Fruit fly (Drosophila melanogaster) whole organism, embryonic: ENCODE measurements around the gene kirre.

ENCODE experiments used
- ATbp ChIP-seq: fragments of 200-800 bp; sonication (Bioruptor generic); optimal IDR thresholded peaks from 2 replicates; lab custom pipeline; 2017; ENCODE audit warnings: missing biosample characterization, mild to moderate bottlenecking, missing genetic modification characterization, missing genetic modification reagents
- Ada2b ChIP-seq: fragments of 200-800 bp; sonication (Bioruptor generic); IDR thresholded peaks from 2 replicates; pipeline ENCODE4 v1.3.6; 2022; ENCODE audit warnings: missing biosample characterization, missing genetic modification characterization
- CG11093 ChIP-seq: fragments of 200-800 bp; sonication (Bioruptor generic); IDR thresholded peaks from 3 replicates; pipeline ENCODE4 v1.3.6; 2022; ENCODE audit warnings: missing biosample characterization, missing genetic modification characterization
- CG11456 ChIP-seq: fragments of 200-800 bp; sonication (Bioruptor generic); IDR thresholded peaks from 3 replicates; pipeline ENCODE4 v1.3.6; 2022; ENCODE audit warnings: missing biosample characterization, missing genetic modification characterization
- CG1233 ChIP-seq: fragments of 200-800 bp; sonication (Bioruptor generic); optimal IDR thresholded peaks from 4 replicates; lab custom pipeline; 2018; ENCODE audit warnings: missing biosample characterization, mild to moderate bottlenecking, missing genetic modification characterization
- CG12769 ChIP-seq: fragments of 200-800 bp; sonication (Bioruptor generic); optimal IDR thresholded peaks from 2 replicates; lab custom pipeline; 2019; ENCODE audit warnings: missing biosample characterization, mild to moderate bottlenecking, missing genetic modification characterization, moderate library complexity
- CG13123 ChIP-seq: fragments of 200-800 bp; sonication (Bioruptor generic); optimal IDR thresholded peaks from 2 replicates; lab custom pipeline; 2016; ENCODE audit warnings: missing biosample characterization, missing genetic modification characterization
- CG13424 ChIP-seq: fragments of 200-800 bp; sonication (Bioruptor generic); optimal IDR thresholded peaks from 2 replicates; lab custom pipeline; 2019; ENCODE audit warnings: missing biosample characterization, mild to moderate bottlenecking, missing genetic modification characterization, moderate library complexity
- CG14014 ChIP-seq: fragments of 200-800 bp; sonication (Bioruptor generic); IDR thresholded peaks from 2 replicates; pipeline ENCODE4 v1.3.6; 2022; ENCODE audit warnings: missing biosample characterization, missing genetic modification characterization
- CG14441 ChIP-seq: fragments of 200-800 bp; sonication (Bioruptor generic); IDR thresholded peaks from 2 replicates; pipeline ENCODE4 v1.3.6; 2022; ENCODE audit warnings: missing biosample characterization, missing genetic modification characterization
- CG15269 ChIP-seq: fragments of 200-800 bp; sonication (Bioruptor generic); optimal IDR thresholded peaks from 2 replicates; lab custom pipeline; 2018; ENCODE audit warnings: missing biosample characterization, mild to moderate bottlenecking, missing genetic modification characterization, moderate library complexity
- CG15514 ChIP-seq: fragments of 200-800 bp; sonication (Bioruptor generic); optimal IDR thresholded peaks from 3 replicates; lab custom pipeline; 2017; ENCODE audit warnings: missing biosample characterization, missing genetic modification characterization, mild to moderate bottlenecking, moderate library complexity, missing genetic modification reagents
- CG17385 ChIP-seq: fragments of 200-800 bp; sonication (Bioruptor generic); optimal IDR thresholded peaks from 3 replicates; lab custom pipeline; 2018; ENCODE audit warnings: missing biosample characterization, mild to moderate bottlenecking, missing genetic modification characterization
- CG17568 ChIP-seq: fragments of 200-800 bp; sonication (Bioruptor generic); optimal IDR thresholded peaks from 2 replicates; lab custom pipeline; 2018; ENCODE audit warnings: missing biosample characterization, mild to moderate bottlenecking, missing genetic modification characterization, moderate library complexity
- CG18476 ChIP-seq: fragments of 200-800 bp; sonication (Bioruptor generic); optimal IDR thresholded peaks from 2 replicates; lab custom pipeline; 2016; ENCODE audit warnings: missing biosample characterization, mild to moderate bottlenecking, missing genetic modification characterization
- CG2120 ChIP-seq: fragments of 200-800 bp; sonication (Bioruptor generic); optimal IDR thresholded peaks from 3 replicates; lab custom pipeline; 2016; ENCODE audit warnings: missing biosample characterization, missing genetic modification characterization
- CG2678 ChIP-seq: fragments of 200-800 bp; sonication (Bioruptor generic); optimal IDR thresholded peaks from 3 replicates; lab custom pipeline; 2019; ENCODE audit warnings: missing biosample characterization, mild to moderate bottlenecking, missing genetic modification characterization, moderate library complexity
- CG2712 ChIP-seq: fragments of 200-800 bp; optimal IDR thresholded peaks from 3 replicates; lab custom pipeline; 2019; ENCODE audit warnings: missing biosample characterization, mild to moderate bottlenecking, missing genetic modification characterization, moderate library complexity
- CG32532 ChIP-seq: fragments of 200-800 bp; sonication (Bioruptor generic); IDR thresholded peaks from 2 replicates; pipeline ENCODE4 v1.3.6; 2022; ENCODE audit warnings: missing biosample characterization, missing genetic modification characterization
- CG32772 ChIP-seq: fragments of 200-800 bp; sonication (Bioruptor generic); IDR thresholded peaks from 2 replicates; pipeline ENCODE4 v1.3.6; 2022; ENCODE audit warnings: missing biosample characterization, missing genetic modification characterization
- CG6272 ChIP-seq: fragments of 200-800 bp; sonication (Bioruptor generic); IDR thresholded peaks from 2 replicates; pipeline ENCODE4 v1.3.6; 2022; ENCODE audit warnings: missing biosample characterization, missing genetic modification characterization
- CG6689 ChIP-seq: fragments of 200-800 bp; sonication (Bioruptor generic); IDR thresholded peaks from 2 replicates; pipeline ENCODE4 v1.3.6; 2022; ENCODE audit warnings: missing biosample characterization, missing genetic modification characterization
- CG7839 ChIP-seq: fragments of 200-800 bp; sonication (Bioruptor generic); optimal IDR thresholded peaks from 3 replicates; lab custom pipeline; 2018; ENCODE audit warnings: missing biosample characterization, mild to moderate bottlenecking, missing genetic modification characterization, moderate library complexity
- CG9215 ChIP-seq: fragments of 200-800 bp; sonication (Bioruptor generic); IDR thresholded peaks from 2 replicates; pipeline ENCODE4 v1.3.6; 2022; ENCODE audit warnings: missing biosample characterization, missing genetic modification characterization
- Dad ChIP-seq: fragments of 200-800 bp; sonication (Bioruptor generic); optimal IDR thresholded peaks from 3 replicates; lab custom pipeline; 2016; ENCODE audit warnings: missing biosample characterization, missing genetic modification characterization
- Dll ChIP-seq: fragments of 200-800 bp; sonication (Bioruptor generic); IDR thresholded peaks from 4 replicates; pipeline ENCODE4 v1.3.6; 2022; ENCODE audit warnings: missing biosample characterization, missing genetic modification characterization; ENCODE audit not compliant: partially characterized antibody
- Fer1 ChIP-seq: fragments of 200-800 bp; sonication (Bioruptor generic); optimal IDR thresholded peaks from 2 replicates; lab custom pipeline; 2017; ENCODE audit warnings: missing biosample characterization, mild to moderate bottlenecking, missing genetic modification characterization
- Hr51 ChIP-seq, 2 experiments: fragments of 200-800 bp; sonication (Bioruptor generic); optimal IDR thresholded peaks; 2 replicates in 1 of 2; 3 replicates in 1 of 2; lab custom pipeline; 2016 to 2018; ENCODE audit warnings: missing biosample characterization in 2 of 2, missing genetic modification characterization in 2 of 2, mild to moderate bottlenecking in 1 of 2, moderate library complexity in 1 of 2
- Lhr ChIP-seq: fragments of 200-800 bp; sonication (Bioruptor generic); optimal IDR thresholded peaks from 3 replicates; lab custom pipeline; 2017; ENCODE audit warnings: mild to moderate bottlenecking, missing biosample characterization, missing genetic modification reagents, missing genetic modification characterization
- Oli ChIP-seq: fragments of 200-800 bp; sonication (Bioruptor generic); optimal IDR thresholded peaks from 2 replicates; lab custom pipeline; 2018; ENCODE audit warnings: missing biosample characterization, mild to moderate bottlenecking, missing genetic modification characterization, moderate library complexity
- Rfx ChIP-seq: fragments of 200-800 bp; sonication (Bioruptor generic); IDR thresholded peaks from 2 replicates; pipeline ENCODE4 v1.3.6; 2022; ENCODE audit warnings: missing biosample characterization, missing genetic modification characterization
- Stat92E ChIP-seq, 3 experiments: fragments of >200 bp in 2 of 3; fragments of 200-800 bp in 1 of 3; sonication (Bioruptor generic) in 1 of 3; optimal IDR thresholded peaks; 2 replicates each; lab custom pipeline; 2017 to 2019; ENCODE audit warnings: missing biosample characterization in 3 of 3, missing genetic modification characterization in 3 of 3, mild to moderate bottlenecking in 1 of 3, moderate library complexity in 1 of 3
- caup ChIP-seq: fragments of 200-800 bp; sonication (Bioruptor generic); optimal IDR thresholded peaks from 3 replicates; lab custom pipeline; 2017; ENCODE audit warnings: missing biosample characterization, mild to moderate bottlenecking, missing genetic modification characterization, moderate library complexity; ENCODE audit not compliant: severe bottlenecking
- chinmo ChIP-seq: fragments of 200-800 bp; sonication (Bioruptor generic); IDR thresholded peaks from 4 replicates; pipeline ENCODE4 v1.3.6; 2022; ENCODE audit warnings: missing biosample characterization, missing genetic modification characterization; ENCODE audit not compliant: partially characterized antibody
- ci ChIP-seq: fragments of 200-800 bp; sonication (Bioruptor generic); IDR thresholded peaks from 3 replicates; pipeline ENCODE4 v1.3.6; 2022; ENCODE audit warnings: missing biosample characterization, missing genetic modification characterization
- ewg ChIP-seq: fragments of 200-800 bp; sonication (Bioruptor generic); optimal IDR thresholded peaks from 3 replicates; lab custom pipeline; 2017; ENCODE audit warnings: mild to moderate bottlenecking, missing biosample characterization, missing genetic modification reagents, missing genetic modification characterization
- fd102C ChIP-seq: fragments of 200-800 bp; sonication (Bioruptor generic); optimal IDR thresholded peaks from 2 replicates; lab custom pipeline; 2018; ENCODE audit warnings: missing biosample characterization, mild to moderate bottlenecking, missing genetic modification characterization, moderate library complexity
- gem ChIP-seq: fragments of 200-800 bp; sonication (Bioruptor generic); optimal IDR thresholded peaks from 2 replicates; lab custom pipeline; 2019; ENCODE audit warnings: missing biosample characterization, mild to moderate bottlenecking, missing genetic modification characterization, moderate library complexity
- grau ChIP-seq: fragments of 200-800 bp; optimal IDR thresholded peaks from 3 replicates; lab custom pipeline; 2019; ENCODE audit warnings: missing biosample characterization, mild to moderate bottlenecking, missing genetic modification characterization, moderate library complexity
- kah ChIP-seq: fragments of 200-800 bp; sonication (Bioruptor generic); optimal IDR thresholded peaks from 2 replicates; lab custom pipeline; 2018; ENCODE audit warnings: missing biosample characterization, mild to moderate bottlenecking, missing genetic modification characterization
- lmd ChIP-seq: fragments of 200-800 bp; sonication (Bioruptor generic); IDR thresholded peaks from 2 replicates; pipeline ENCODE4 v1.3.6; 2022; ENCODE audit warnings: missing biosample characterization, missing genetic modification characterization
- org-1 ChIP-seq: fragments of 200-800 bp; sonication (Bioruptor generic); optimal IDR thresholded peaks from 2 replicates; lab custom pipeline; 2017; ENCODE audit warnings: missing biosample characterization, missing genetic modification characterization
- peb ChIP-seq: fragments of 200-800 bp; sonication (Bioruptor generic); IDR thresholded peaks from 2 replicates; pipeline ENCODE4 v1.3.6; 2022; ENCODE audit warnings: missing biosample characterization, missing genetic modification characterization
- phol ChIP-seq: fragments of 200-800 bp; sonication (Bioruptor generic); optimal IDR thresholded peaks from 3 replicates; lab custom pipeline; 2018; ENCODE audit warnings: missing biosample characterization, mild to moderate bottlenecking, missing genetic modification characterization, moderate library complexity
- sens-2 ChIP-seq: fragments of 200-800 bp; sonication (Bioruptor generic); IDR thresholded peaks from 2 replicates; pipeline ENCODE4 v1.3.6; 2022; ENCODE audit warnings: missing biosample characterization, missing genetic modification characterization
- slbo ChIP-seq: fragments of 200-800 bp; sonication (Bioruptor generic); IDR thresholded peaks from 2 replicates; pipeline ENCODE4 v1.3.6; 2022; ENCODE audit warnings: missing biosample characterization, missing genetic modification characterization
- tgo ChIP-seq: fragments of 200-800 bp; sonication (Bioruptor generic); IDR thresholded peaks from 3 replicates; pipeline ENCODE4 v1.3.6; 2022; ENCODE audit warnings: missing biosample characterization, missing genetic modification characterization
- unpg ChIP-seq: fragments of 200-800 bp; sonication (Bioruptor generic); optimal IDR thresholded peaks from 3 replicates; lab custom pipeline; 2018; ENCODE audit warnings: missing biosample characterization, mild to moderate bottlenecking, missing genetic modification characterization, moderate library complexity
- vvl ChIP-seq: fragments of 200-800 bp; sonication (Bioruptor generic); IDR thresholded peaks from 2 replicates; pipeline ENCODE4 v1.3.6; 2022; ENCODE audit warnings: missing biosample characterization, missing genetic modification characterization

Gene kirre

DNA sequence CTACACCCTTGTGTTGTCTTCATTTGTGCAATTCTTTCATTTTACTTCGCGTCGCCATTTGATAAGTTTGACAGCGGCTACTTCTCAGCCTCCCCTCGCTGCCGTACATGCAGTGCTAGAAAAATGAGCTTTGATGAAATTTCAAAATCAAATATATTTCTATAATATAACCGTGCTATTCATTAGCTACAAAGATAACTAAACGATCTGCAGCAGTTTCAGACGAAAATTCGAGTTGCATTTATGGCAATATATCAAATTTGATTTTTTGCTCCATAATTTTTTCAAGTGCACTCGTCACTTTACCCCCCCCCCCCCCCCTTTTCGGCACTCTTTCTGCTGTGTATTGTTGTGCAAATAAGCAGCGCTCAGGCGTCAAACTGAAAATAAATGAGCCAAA, 172.4 kb downstream of the kirre start (continued):
- TF ChIP-seq Rfx (0 out of 2 replicates have a peak, but pooled peaks have one; percentile 10), CG7839 (tag; lab: Kevin White, UChicago) (peak; percentile 37), lmd (GFP tag; lab: Robert Waterston, UW) (peak; percentile 30; the same call in 1 of the 2 replicates), CG6272 (GFP tag; lab: Robert Waterston, UW) (no peak), ATbp (GFP tag; lab: Kevin White, UChicago) (peak; percentile 26), CG12769 (tag; lab: Kevin White, UChicago) (peak; percentile 11), CG13424 (tag; lab: Kevin White, UChicago) (peak; percentile 10), Stat92E (GFP tag; optimal IDR thresholded peaks at IDR 0.05; lab: Kevin White, UChicago) (no peak), Fer1 (GFP tag; lab: Kevin White, UChicago) (peak; percentile 12), Dad (GFP tag; lab: Kevin White, UChicago) (no peak), ewg (peak; percentile 4), Oli (peak; percentile 36), CG15514 (GFP tag; lab: Kevin White, UChicago) (no peak), CG17385 (GFP tag; lab: Kevin White, UChicago) (no peak), CG2712 (tag; lab: Kevin White, UChicago) (peak; percentile 13), unpg (GFP tag; lab: Kevin White, UChicago) (peak; percentile 36), CG1233 (GFP tag; lab: Kevin White, UChicago) (no peak), tgo (GFP tag; lab: Robert Waterston, UW) (no peak), caup (peak; percentile 20), ci (GFP tag; lab: Robert Waterston, UW) (0 out of 3 replicates have a peak, but pooled peaks have one; percentile 41), peb (GFP tag; lab: Robert Waterston, UW) (no peak), CG18476 (peak; percentile 4), CG14014 (GFP tag; lab: Robert Waterston, UW) (no peak), kah (GFP tag; lab: Kevin White, UChicago) (no peak), Hr51 (GFP tag; optimal IDR thresholded peaks at IDR 0.05; lab: Kevin White, UChicago) (peak in 1 of 2 experiments; percentile 17), CG14441 (GFP tag; lab: Robert Waterston, UW) (0 out of 2 replicates have a peak, but pooled peaks have one; percentile 39), phol (peak; percentile 20), grau (tag; lab: Kevin White, UChicago) (peak; percentile 21), chinmo (no peak), sens-2 (no peak), gem (peak; percentile 53), CG15269 (tag; lab: Kevin White, UChicago) (peak; percentile 15), Lhr (GFP tag; lab: Kevin White, UChicago) (no peak), CG6689 (GFP tag; lab: Robert Waterston, UW) (0 out of 2 replicates have a peak, but pooled peaks have one; percentile 19), CG11093 (no peak), CG2678 (tag; lab: Kevin White, UChicago) (peak; percentile 24)

- TF ChIP-seq slbo = peak; percentile 38; the same call in 1 of the 2 replicates
- TF ChIP-seq CG32532 (GFP tag; lab: Robert Waterston, UW) = peak; percentile 45
- TF ChIP-seq Rfx = 0 out of 2 replicates have a peak, but pooled peaks have one; percentile 30
- peak; percentile 32 for TF ChIP-seq CG2678 (tag; lab: Kevin White, UChicago)
- no peak for TF ChIP-seq CG13123 (GFP tag; lab: Kevin White, UChicago)
- TF ChIP-seq fd102C (GFP tag; lab: Kevin White, UChicago) = no peak
- 0 out of 3 replicates have a peak, but pooled peaks have one; percentile 21 for TF ChIP-seq CG11456 (GFP tag; lab: Robert Waterston, UW)
- TF ChIP-seq CG17568 (GFP tag; lab: Kevin White, UChicago) = no peak
- 0 out of 2 replicates have a peak, but pooled peaks have one; percentile 26 for TF ChIP-seq Ada2b (GFP tag; lab: Robert Waterston, UW)
- 0 out of 2 replicates have a peak, but pooled peaks have one; percentile 11 for TF ChIP-seq vvl (GFP tag; lab: Robert Waterston, UW)
- TF ChIP-seq Dll (GFP tag; lab: Robert Waterston, UW) = no peak
- TF ChIP-seq CG9215 (GFP tag; lab: Robert Waterston, UW) = peak; percentile 36; the same call in 1 of the 2 replicates
- TF ChIP-seq org-1 = no peak
- TF ChIP-seq lmd (GFP tag; lab: Robert Waterston, UW) = peak; percentile 41
- peak; percentile 5 for TF ChIP-seq CG2120 (GFP tag; lab: Kevin White, UChicago)
- TF ChIP-seq Fer1 (GFP tag; lab: Kevin White, UChicago) = peak; percentile 2
- TF ChIP-seq CG32772 (GFP tag; lab: Robert Waterston, UW) = 0 out of 2 replicates have a peak, but pooled peaks have one; percentile 6
These were observed 173.9 kb downstream of the kirre start for dm6 chrX:2914091-2914490.
